Worm (Caenorhabditis elegans) whole organism, early embryonic: ENCODE measurements around the gene C49A9.2.
"Not testable (repeated sequence)": the region's sequence is repeated elsewhere in the genome, so short reads cannot be mapped to it uniquely, and the experiment has no call there.

Experiments
- B0310.2 ChIP-seq: sonication (generic microtip); optimal IDR thresholded peaks from 2 replicates; lab custom pipeline; 2016; ENCODE audit warnings: mild to moderate bottlenecking, missing genetic modification characterization, missing compliant biosample characterization
- F13C5.2 ChIP-seq: sonication (generic microtip); optimal IDR thresholded peaks from 2 replicates; lab custom pipeline; 2017; ENCODE audit warnings: mild to moderate bottlenecking, missing genetic modification characterization, inconsistent platforms, missing compliant biosample characterization
- aly-1 ChIP-seq: sonication (generic microtip); optimal IDR thresholded peaks from 2 replicates; lab custom pipeline; 2016; ENCODE audit warnings: missing genetic modification characterization, missing compliant biosample characterization
- ama-1 ChIP-seq: fragments of 150-350 bp; optimal IDR thresholded peaks from 2 replicates; lab custom pipeline; 2014
- ceh-13 ChIP-seq: fragments of 200-800 bp; sonication (Bioruptor generic); optimal IDR thresholded peaks from 2 replicates; lab custom pipeline; 2018; ENCODE audit warnings: mild to moderate bottlenecking, missing genetic modification characterization, missing compliant biosample characterization
- ceh-36 ChIP-seq: sonication (generic microtip); optimal IDR thresholded peaks from 2 replicates; lab custom pipeline; 2016; ENCODE audit warnings: missing genetic modification characterization, inconsistent platforms, missing compliant biosample characterization
- ets-7 ChIP-seq: sonication (generic microtip); optimal IDR thresholded peaks from 2 replicates; lab custom pipeline; 2016; ENCODE audit warnings: missing genotype, missing genetic modification characterization, missing compliant biosample characterization
- flt-1 ChIP-seq: fragments of 200-800 bp; sonication (Bioruptor generic); IDR thresholded peaks from 2 replicates; pipeline ENCODE4 v1.3.6; 2022; ENCODE audit warnings: missing genetic modification characterization, missing compliant biosample characterization
- hmbx-1 ChIP-seq: sonication (generic microtip); optimal IDR thresholded peaks from 2 replicates; lab custom pipeline; 2016; ENCODE audit warnings: mild to moderate bottlenecking, missing genetic modification characterization, missing compliant biosample characterization
- hmg-4 ChIP-seq: fragments of 200-800 bp; sonication (Bioruptor generic); optimal IDR thresholded peaks from 2 replicates; lab custom pipeline; 2018; ENCODE audit warnings: mild to moderate bottlenecking, missing genetic modification characterization, missing compliant biosample characterization
- hnd-1 ChIP-seq: sonication (generic microtip); optimal IDR thresholded peaks from 2 replicates; lab custom pipeline; 2016; ENCODE audit warnings: missing genetic modification characterization, missing compliant biosample characterization
- pes-1 ChIP-seq: fragments of 200-800 bp; sonication (Bioruptor generic); IDR thresholded peaks from 2 replicates; pipeline ENCODE4 v1.3.6; 2022; ENCODE audit warnings: missing genetic modification reagents, missing genetic modification characterization, missing compliant biosample characterization
- scrt-1 ChIP-seq: fragments of 200-800 bp; sonication (Bioruptor generic); IDR thresholded peaks from 2 replicates; pipeline ENCODE4 v1.3.6; 2022; ENCODE audit warnings: missing genetic modification characterization, missing compliant biosample characterization
- sea-1 ChIP-seq: fragments of 200-800 bp; sonication (Bioruptor generic); conservative IDR thresholded peaks from 2 replicates; pipeline ENCODE4 v1.3.6; 2022; ENCODE audit warnings: missing genetic modification characterization, missing compliant biosample characterization
- tbx-11 ChIP-seq: fragments of 200-800 bp; sonication (Bioruptor generic); IDR thresholded peaks from 2 replicates; pipeline ENCODE4 v1.3.6; 2022; ENCODE audit warnings: missing genetic modification characterization, missing compliant biosample characterization
- tbx-37 ChIP-seq: fragments of 200-800 bp; sonication (Bioruptor generic); conservative IDR thresholded peaks from 2 replicates; pipeline ENCODE4 v1.3.6; 2022; ENCODE audit warnings: missing genetic modification reagents, missing genetic modification characterization, missing compliant biosample characterization
- tra-4 ChIP-seq: sonication (generic microtip); optimal IDR thresholded peaks from 2 replicates; lab custom pipeline; 2017; ENCODE audit warnings: missing genetic modification characterization, missing compliant biosample characterization

Gene C49A9.2

DNA sequence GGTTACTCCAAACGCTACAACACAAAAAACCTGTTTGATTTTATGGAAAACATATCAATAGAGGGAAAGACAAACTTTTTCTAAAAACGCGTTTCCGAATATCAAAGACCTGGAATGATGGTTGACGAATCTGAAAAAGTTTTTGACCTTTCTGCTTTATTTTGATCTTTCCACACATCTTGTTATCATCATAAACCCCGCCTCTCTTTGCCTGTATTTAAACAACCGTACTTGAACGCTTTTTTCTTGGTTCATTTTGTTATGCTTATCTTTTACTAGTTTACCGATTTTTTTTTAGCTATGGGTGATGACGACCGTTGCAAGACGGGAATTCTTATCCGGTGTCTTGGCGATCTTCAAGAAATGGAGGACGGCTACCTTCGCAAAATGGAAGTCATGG is 27.8 kb downstream of the C49A9.2 start, which contains the start of gene T13A10.2:
Gene T13A10.2, plus strand, starts transcription at position 301 of the 400 bp plus-strand sequence.
- TF ChIP-seq ceh-13; aly-1 (tag; lab: Kevin White, UChicago); flt-1 (GFP tag; lab: Robert Waterston, UW): not testable (repeated sequence)

- no peak for TF ChIP-seq tbx-11 (GFP tag; lab: Robert Waterston, UW)
- no peak for TF ChIP-seq pes-1 (GFP tag; lab: Robert Waterston, UW)
- no peak for TF ChIP-seq tra-4 (tag; lab: Kevin White, UChicago)
- no peak for TF ChIP-seq F13C5.2
- TF ChIP-seq aly-1 (tag; lab: Kevin White, UChicago) = no peak
- no peak for TF ChIP-seq tbx-37
- no peak for TF ChIP-seq ama-1
- TF ChIP-seq hnd-1 (tag; lab: Kevin White, UChicago) = no peak
- TF ChIP-seq scrt-1 (GFP tag; lab: Robert Waterston, UW) = no peak
- no peak for TF ChIP-seq B0310.2 (tag; lab: Kevin White, UChicago)
- TF ChIP-seq ceh-13 = no peak
- no peak for TF ChIP-seq sea-1 (GFP tag; lab: Robert Waterston, UW)
- no peak for TF ChIP-seq ets-7 (tag; lab: Kevin White, UChicago)
- TF ChIP-seq hmbx-1 = no peak
- TF ChIP-seq flt-1 (GFP tag; lab: Robert Waterston, UW) = no peak
These were observed 29.4 kb downstream of the C49A9.2 start, which contains the start of gene T13A10.64 for ce11 chrIV:6254635-6255034. Gene T13A10.64 (plus strand): TSS chrIV:6254935.

DNA sequence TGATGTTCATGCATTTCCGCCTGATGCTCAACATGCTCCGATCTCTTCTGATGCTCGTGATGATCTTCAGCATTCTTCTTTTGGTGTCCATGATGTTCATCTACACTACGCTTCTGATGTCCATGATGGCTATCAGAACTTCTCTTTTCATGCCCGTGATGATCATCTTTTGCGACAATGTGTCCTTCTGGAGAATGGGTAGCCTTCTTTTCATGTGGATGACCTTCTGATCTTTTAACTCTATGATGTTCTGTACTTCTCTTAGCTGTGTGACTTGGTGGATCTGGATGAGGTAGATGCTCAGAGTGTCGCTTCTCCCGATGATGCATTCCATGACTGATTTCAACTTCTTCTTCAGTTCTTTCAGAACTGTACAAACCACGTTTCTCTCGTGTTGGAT is 33.7 kb downstream of the C49A9.2 start:
- TF ChIP-seq scrt-1 (GFP tag; lab: Robert Waterston, UW) (no peak), hmbx-1 (no peak), F13C5.2 (no peak), ama-1 (no peak), hnd-1 (tag; lab: Kevin White, UChicago) (no peak), B0310.2 (tag; lab: Kevin White, UChicago) (no peak)

DNA sequence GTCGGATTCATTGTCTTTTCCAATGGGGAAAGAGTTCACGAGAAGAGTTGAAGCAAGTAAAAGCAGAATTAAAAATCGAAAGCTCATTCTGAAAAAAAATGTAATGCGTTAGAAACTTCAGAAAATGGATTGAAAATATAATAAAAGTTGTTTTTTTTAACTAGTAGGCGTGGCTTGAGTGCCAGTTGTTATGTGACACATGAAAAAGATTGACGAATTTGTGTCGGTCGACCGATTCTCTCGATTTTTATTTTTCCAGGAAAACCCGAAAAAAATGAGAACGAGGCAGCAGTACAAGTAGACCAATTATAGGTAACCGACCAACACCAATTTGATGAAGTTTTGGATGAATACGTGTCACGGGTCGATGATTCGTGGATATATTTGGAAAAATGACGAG is 34.5 kb downstream of the C49A9.2 start, which contains the start of gene nlp-16:
Gene nlp-16, minus strand, starts transcription at position 101 of the 400 bp plus-strand sequence.
- no peak for TF ChIP-seq pes-1 (GFP tag; lab: Robert Waterston, UW)
- TF ChIP-seq sea-1 (GFP tag; lab: Robert Waterston, UW) = no peak
- TF ChIP-seq B0310.2 (tag; lab: Kevin White, UChicago) = no peak
- no peak for TF ChIP-seq flt-1 (GFP tag; lab: Robert Waterston, UW)
- no peak for TF ChIP-seq hmbx-1
- no peak for TF ChIP-seq ceh-13
- no peak for TF ChIP-seq scrt-1 (GFP tag; lab: Robert Waterston, UW)
- no peak for TF ChIP-seq ceh-36 (tag; lab: Kevin White, UChicago)
- no peak for TF ChIP-seq hnd-1 (tag; lab: Kevin White, UChicago)
- TF ChIP-seq ama-1 = no peak

DNA sequence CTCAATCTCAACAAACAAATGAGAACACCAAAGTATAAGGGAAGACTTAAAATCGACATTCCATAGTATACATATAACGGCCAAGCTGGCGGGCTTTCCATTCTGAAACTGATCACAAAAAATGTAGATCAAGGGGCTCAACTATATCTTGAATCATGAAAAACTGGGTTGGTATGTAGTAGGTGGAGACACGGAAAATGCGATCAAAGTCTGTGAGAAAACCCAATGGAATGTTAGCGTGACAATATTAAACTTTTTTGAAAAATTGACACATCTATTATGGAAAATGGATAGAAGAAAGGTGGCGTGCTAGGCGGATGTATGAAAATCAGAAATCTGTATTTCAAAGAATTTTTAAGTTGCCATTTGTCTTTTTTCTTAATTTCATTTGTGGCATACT is 38.0 kb downstream of the C49A9.2 start, which contains the start of gene srv-28:
Gene srv-28, minus strand, starts transcription at position 101 of the 400 bp plus-strand sequence.
- TF ChIP-seq hmg-4 (GFP tag; lab: Kevin White, UChicago) (no peak), flt-1 (GFP tag; lab: Robert Waterston, UW) (no peak), tbx-37 (no peak), sea-1 (GFP tag; lab: Robert Waterston, UW) (no peak), ceh-36 (tag; lab: Kevin White, UChicago) (no peak), B0310.2 (tag; lab: Kevin White, UChicago) (no peak), tra-4 (tag; lab: Kevin White, UChicago) (no peak), hnd-1 (tag; lab: Kevin White, UChicago) (no peak), ama-1 (no peak), aly-1 (tag; lab: Kevin White, UChicago) (no peak), ets-7 (tag; lab: Kevin White, UChicago) (no peak), scrt-1 (GFP tag; lab: Robert Waterston, UW) (no peak), tbx-11 (GFP tag; lab: Robert Waterston, UW) (no peak), pes-1 (GFP tag; lab: Robert Waterston, UW) (no peak), ceh-13 (no peak), F13C5.2 (no peak), hmbx-1 (no peak)

DNA sequence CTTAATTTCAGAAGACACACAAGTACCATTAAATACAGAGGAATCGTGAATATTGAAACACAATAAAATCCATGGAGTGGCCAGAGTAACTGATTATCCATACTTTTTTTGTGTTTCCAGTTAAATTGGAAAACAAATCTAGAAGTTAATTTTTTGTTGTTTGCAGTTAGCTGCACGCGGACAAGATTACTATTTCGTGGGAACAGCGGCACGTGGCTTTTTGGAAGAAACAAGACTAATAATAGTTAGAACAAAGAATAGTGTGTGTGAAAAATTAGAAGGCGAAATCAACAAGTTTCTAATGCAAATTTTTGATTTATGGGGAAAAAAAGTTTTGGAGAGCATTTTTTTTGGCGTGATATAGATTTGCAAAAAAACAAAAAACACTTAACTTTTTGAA is 41.3 kb downstream of the C49A9.2 start, which contains the start of gene srv-29:
Gene srv-29, minus strand, starts transcription at position 101 of the 400 bp plus-strand sequence.
- no peak for TF ChIP-seq ama-1
- no peak for TF ChIP-seq ceh-36 (tag; lab: Kevin White, UChicago)
- TF ChIP-seq tbx-37 = no peak
- TF ChIP-seq sea-1 (GFP tag; lab: Robert Waterston, UW) = no peak
- TF ChIP-seq hmbx-1 = no peak
- TF ChIP-seq scrt-1 (GFP tag; lab: Robert Waterston, UW) = no peak
- TF ChIP-seq hmg-4 (GFP tag; lab: Kevin White, UChicago) = no peak
- TF ChIP-seq ets-7 (tag; lab: Kevin White, UChicago) = no peak

DNA sequence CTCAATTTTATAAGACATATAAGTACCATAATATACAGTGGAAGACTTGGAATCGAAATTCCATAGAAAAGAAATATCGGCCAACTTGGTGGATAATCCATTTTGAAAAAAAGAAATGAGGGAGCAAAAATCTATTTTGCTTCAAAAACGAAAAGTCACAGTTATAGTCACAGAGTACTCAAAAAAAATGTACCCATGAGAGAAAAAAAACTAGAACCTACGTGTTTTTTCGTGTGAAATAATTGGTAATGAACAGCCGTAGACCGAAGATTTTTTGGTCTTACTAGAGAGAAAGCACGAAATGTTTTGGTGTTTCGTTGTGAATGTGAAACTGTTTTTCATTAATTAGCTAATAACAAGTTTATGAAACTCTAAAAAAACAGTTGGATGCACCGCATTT is 44.1 kb downstream of the C49A9.2 start, which contains the start of gene srv-30:
Gene srv-30, minus strand, starts transcription at position 101 of the 400 bp plus-strand sequence.
- TF ChIP-seq tbx-37 = no peak
- TF ChIP-seq sea-1 (GFP tag; lab: Robert Waterston, UW) = no peak
- TF ChIP-seq ceh-13 = no peak
- TF ChIP-seq ama-1 = no peak
- no peak for TF ChIP-seq ceh-36 (tag; lab: Kevin White, UChicago)
- TF ChIP-seq F13C5.2 = no peak
- no peak for TF ChIP-seq hnd-1 (tag; lab: Kevin White, UChicago)
- no peak for TF ChIP-seq flt-1 (GFP tag; lab: Robert Waterston, UW)
- TF ChIP-seq scrt-1 (GFP tag; lab: Robert Waterston, UW) = no peak
- no peak for TF ChIP-seq hmbx-1
- no peak for TF ChIP-seq tra-4 (tag; lab: Kevin White, UChicago)

- no peak for TF ChIP-seq aly-1 (tag; lab: Kevin White, UChicago)
- no peak for TF ChIP-seq tbx-11 (GFP tag; lab: Robert Waterston, UW)
- no peak for TF ChIP-seq tra-4 (tag; lab: Kevin White, UChicago)
- no peak for TF ChIP-seq hmbx-1
- TF ChIP-seq tbx-37 = no peak
- TF ChIP-seq pes-1 (GFP tag; lab: Robert Waterston, UW) = no peak
- TF ChIP-seq hnd-1 (tag; lab: Kevin White, UChicago) = no peak
- TF ChIP-seq sea-1 (GFP tag; lab: Robert Waterston, UW) = no peak
- TF ChIP-seq F13C5.2 = no peak
These were observed 46.7 kb downstream of the C49A9.2 start, which contains the start of gene srv-31 for ce11 chrIV:6271923-6272322. Gene srv-31 (minus strand): TSS chrIV:6272023.
